Fruit fly (Drosophila melanogaster): Measurements from ENCODE around the gene mnd.

DNA sequence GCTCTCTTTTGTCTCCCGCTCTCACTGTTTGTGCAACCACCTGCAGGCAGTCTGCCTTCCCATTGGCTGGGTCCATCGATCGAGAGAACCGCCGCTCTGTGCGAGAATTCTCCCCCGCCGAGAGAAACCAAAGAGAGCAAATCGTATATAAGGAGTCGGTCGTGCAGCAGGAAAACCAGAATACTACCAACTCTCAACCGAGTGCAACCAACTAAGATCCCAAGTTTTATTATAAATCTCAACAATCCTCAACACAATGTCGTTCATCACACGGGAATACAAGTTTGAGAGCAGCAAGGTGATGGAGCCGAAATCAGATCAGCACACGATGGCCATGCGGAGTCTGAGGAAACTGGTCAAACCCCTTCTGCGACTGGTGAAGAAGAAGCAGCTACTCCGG, 15.7 kb upstream of the mnd start, which contains the start of gene Tom:
- TF ChIP-seq Met (GFP tag; optimal IDR thresholded peaks at IDR 0.05) (no peak), CG1621 (tag; optimal IDR thresholded peaks at IDR 0.05) (no peak), CG6854 (GFP tag; optimal IDR thresholded peaks at IDR 0.05) (no peak), Eip93F (GFP tag; optimal IDR thresholded peaks at IDR 0.05) (no peak), fd85E (GFP tag; optimal IDR thresholded peaks at IDR 0.05) (no peak)

All from whole organism, prepupa.